Worm (Caenorhabditis elegans): ENCODE measurements around the gene F32G8.3.

The F32G8.3 gene

DNA sequence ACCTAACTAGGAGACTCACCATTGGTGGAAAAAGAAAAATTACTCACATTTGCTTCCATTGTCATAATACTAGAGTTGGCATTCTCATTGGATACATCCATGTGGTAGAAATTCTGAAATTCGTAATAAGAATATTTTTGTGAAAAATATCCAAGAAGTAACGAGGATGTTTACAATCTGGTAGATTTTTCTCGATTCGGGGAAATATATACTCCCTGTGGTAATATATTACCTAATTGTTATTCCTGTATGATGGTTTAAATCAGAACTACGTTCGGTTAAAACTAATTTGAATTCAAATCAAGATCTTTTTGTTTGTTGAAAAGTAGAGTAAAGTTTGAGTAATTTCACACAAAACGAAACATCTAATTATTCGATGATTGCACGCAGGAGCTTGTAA lies 6.2 kb downstream of the F32G8.3 start, which contains the start of gene srd-34:
TSS of gene srd-34 (minus strand) at position 101 of the 400 bp plus-strand sequence.
- TF ChIP-seq zfp-3 (GFP tag; conservative IDR thresholded peaks at IDR 0.05) (no peak), mdt-29 (GFP tag; IDR thresholded peaks at IDR 0.05) (no peak), ceh-82 (tag; optimal IDR thresholded peaks at IDR 0.05) (no peak), unc-130 (GFP tag; optimal IDR thresholded peaks at IDR 0.05) (no peak), zip-2 (tag; optimal IDR thresholded peaks at IDR 0.05) (no peak), nhr-111 (GFP tag; optimal IDR thresholded peaks at IDR 0.05) (no peak), ZK546.5 (tag; optimal IDR thresholded peaks at IDR 0.05) (no peak), dve-1 (tag; optimal IDR thresholded peaks at IDR 0.05; ENCODE audit: insufficient read depth) (no peak), saeg-2 (GFP tag; IDR thresholded peaks at IDR 0.05) (no peak)

DNA sequence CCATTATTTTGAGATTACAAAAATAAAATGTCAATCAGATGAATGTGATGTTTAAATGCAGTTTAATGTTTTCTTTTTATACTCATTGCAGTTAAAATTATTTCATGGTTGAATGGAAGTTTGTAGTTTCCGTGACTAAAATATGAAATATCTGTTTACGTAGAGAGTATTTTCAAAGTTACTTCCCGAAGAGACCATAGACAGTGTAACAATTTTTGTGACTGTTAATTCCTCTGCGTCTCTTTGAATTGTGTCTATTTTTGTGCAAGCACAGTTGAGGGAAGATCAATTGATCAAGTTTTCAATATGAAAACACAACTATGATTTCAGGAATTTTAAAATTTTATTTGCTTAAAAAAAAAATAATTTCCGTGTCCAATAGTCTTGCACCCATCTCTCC lies 8.4 kb downstream of the F32G8.3 start, which contains the start of gene F25D1.5:
TSS of gene F25D1.5 (minus strand) at position 35 of the 400 bp plus-strand sequence.
- TF ChIP-seq nhr-28 (tag; optimal IDR thresholded peaks at IDR 0.05), result peak; percentile 98
- no peak for TF ChIP-seq daf-16 (GFP tag; optimal IDR thresholded peaks at IDR 0.05)
- peak; percentile 90 for TF ChIP-seq daf-16 (tag; optimal IDR thresholded peaks at IDR 0.05)
- TF ChIP-seq lin-29 (GFP tag; IDR thresholded peaks at IDR 0.05), result no peak
- no peak for TF ChIP-seq mxl-3 (GFP tag; optimal IDR thresholded peaks at IDR 0.05)
- TF ChIP-seq rbr-2 (tag; optimal IDR thresholded peaks at IDR 0.05), result no peak
- TF ChIP-seq nhr-111 (GFP tag; optimal IDR thresholded peaks at IDR 0.05), result no peak
- TF ChIP-seq lsy-2 (tag; optimal IDR thresholded peaks at IDR 0.05), result no peak
- TF ChIP-seq nhr-77 (tag; optimal IDR thresholded peaks at IDR 0.05), result peak; percentile 98

DNA sequence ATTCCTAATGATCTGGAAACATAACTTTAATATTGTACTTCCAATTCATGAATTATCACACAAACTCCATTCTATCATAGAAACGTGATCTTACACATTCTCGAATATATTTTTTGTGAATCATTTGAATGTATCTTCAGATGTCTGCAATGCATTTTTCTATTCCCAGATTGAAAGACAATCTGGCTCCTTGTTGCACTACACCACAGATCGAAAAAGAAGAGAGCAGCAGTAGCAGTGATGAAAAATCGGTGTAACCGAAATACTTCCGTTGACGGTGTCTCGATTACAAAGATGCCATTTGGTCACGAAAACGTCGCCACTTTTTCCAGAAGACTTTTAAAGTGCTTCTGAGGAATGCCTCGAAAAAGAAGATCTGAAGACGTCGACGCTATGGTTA lies 15.1 kb downstream of the F32G8.3 start, which contains the start of gene degt-1:
TSS of gene degt-1 (plus strand) at position 301 of the 400 bp plus-strand sequence.
- TF ChIP-seq nhr-111 (GFP tag; optimal IDR thresholded peaks at IDR 0.05), result no peak

DNA sequence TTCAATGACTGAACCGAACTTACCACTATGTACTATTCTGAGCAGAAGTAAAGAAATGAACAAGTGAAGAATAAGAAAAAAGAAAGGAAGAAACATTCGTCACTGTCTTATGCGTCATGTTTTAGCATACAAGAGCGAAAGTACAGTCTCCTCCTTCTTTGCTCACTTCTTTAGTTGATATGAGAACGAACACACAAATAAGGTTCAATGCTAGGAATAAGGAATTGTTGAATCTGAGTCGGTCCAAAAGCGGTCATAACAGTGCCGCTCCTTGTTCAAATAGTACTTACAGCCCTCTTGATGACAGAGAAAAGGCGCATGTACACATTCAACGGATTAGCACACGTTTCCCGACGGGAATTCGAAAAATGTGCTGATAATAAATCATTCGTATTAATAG lies 16.0 kb downstream of the F32G8.3 start, which contains the start of gene F25D1.8:
TSS of gene F25D1.8 (plus strand) at position 301 of the 400 bp plus-strand sequence.
- TF ChIP-seq Y5F2A.4 (GFP tag; optimal IDR thresholded peaks at IDR 0.05) (no peak), tra-1 (GFP tag; IDR thresholded peaks at IDR 0.05) (no peak), ceh-32 (tag; optimal IDR thresholded peaks at IDR 0.05; ENCODE audit: poor library complexity) (no peak), rbr-2 (tag; optimal IDR thresholded peaks at IDR 0.05) (no peak), nhr-76 (tag; optimal IDR thresholded peaks at IDR 0.05) (no peak), pha-4 (GFP tag; IDR thresholded peaks at IDR 0.05) (no peak), pha-4 (tag; optimal IDR thresholded peaks at IDR 0.05) (no peak), dmd-6 (GFP tag; IDR thresholded peaks at IDR 0.05) (no peak), lir-3 (tag; optimal IDR thresholded peaks at IDR 0.05) (no peak), dmd-8 (GFP tag; IDR thresholded peaks at IDR 0.05) (no peak), F10B5.3 (tag; optimal IDR thresholded peaks at IDR 0.05) (no peak), vab-7 (GFP tag; IDR thresholded peaks at IDR 0.05) (no peak), zfp-3 (GFP tag; conservative IDR thresholded peaks at IDR 0.05) (no peak), Y48G9A.11 (GFP tag; IDR thresholded peaks at IDR 0.05) (no peak), mep-1 (tag; optimal IDR thresholded peaks at IDR 0.05) (no peak), daf-19 (GFP tag; conservative IDR thresholded peaks at IDR 0.05) (no peak), nhr-25 (tag; optimal IDR thresholded peaks at IDR 0.05; ENCODE audit: borderline replicate concordance, insufficient read depth) (no peak)

DNA sequence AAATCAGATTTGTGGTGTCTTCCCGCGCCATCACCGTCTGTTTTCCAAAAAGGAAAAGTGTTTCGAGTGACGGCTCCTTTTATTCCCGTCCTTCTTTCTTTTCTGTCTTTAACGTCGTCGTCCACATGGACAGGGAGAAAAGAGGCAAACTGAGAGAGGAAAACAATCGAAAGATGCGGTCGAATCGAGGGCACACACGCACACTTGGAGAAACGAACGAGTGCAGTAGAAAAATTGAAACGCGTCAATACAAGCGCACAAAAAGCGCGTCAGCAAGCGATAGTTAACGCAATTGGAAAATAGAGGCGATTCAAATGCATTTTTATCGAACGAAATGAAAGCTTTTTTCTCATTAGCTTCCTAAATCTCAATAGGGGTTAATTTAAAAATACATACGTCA lies 18.3 kb downstream of the F32G8.3 start:
- no peak for TF ChIP-seq zfp-3 (GFP tag; conservative IDR thresholded peaks at IDR 0.05)
- peak; percentile 75 to 93 for TF ChIP-seq lsy-2 (tag; optimal IDR thresholded peaks at IDR 0.05)
- TF ChIP-seq nhr-48 (tag; optimal IDR thresholded peaks at IDR 0.05), result peak; percentile 83
- TF ChIP-seq daf-19 (GFP tag; conservative IDR thresholded peaks at IDR 0.05), result peak; percentile 86
- peak; percentile 33; the same call in 1 of the 2 replicates for TF ChIP-seq php-3 (GFP tag; IDR thresholded peaks at IDR 0.05)
- no peak for TF ChIP-seq lin-39 (tag; optimal IDR thresholded peaks at IDR 0.05)
- TF ChIP-seq nhr-10 (tag; optimal IDR thresholded peaks at IDR 0.05), result no peak
- no peak for TF ChIP-seq pqm-1 (tag; optimal IDR thresholded peaks at IDR 0.05)
- peak; percentile 47 to 81 for TF ChIP-seq hif-1 (tag; optimal IDR thresholded peaks at IDR 0.05)
- peak; percentile 66; the same call in 1 of the 2 replicates for TF ChIP-seq egl-43 (GFP tag; IDR thresholded peaks at IDR 0.05)
- peak; percentile 59 for TF ChIP-seq spr-1 (tag; optimal IDR thresholded peaks at IDR 0.05)
- no peak for TF ChIP-seq F44E2.7 (GFP tag; IDR thresholded peaks at IDR 0.05)
- no peak for TF ChIP-seq Y5F2A.4 (GFP tag; optimal IDR thresholded peaks at IDR 0.05)
- TF ChIP-seq skn-1 (tag; optimal IDR thresholded peaks at IDR 0.05), result no peak
- peak; percentile 85 for TF ChIP-seq ztf-7 (tag; optimal IDR thresholded peaks at IDR 0.05)
- peak; percentile 83 for TF ChIP-seq ama-1 (optimal IDR thresholded peaks at IDR 0.05)
- no peak for TF ChIP-seq lir-3 (tag; optimal IDR thresholded peaks at IDR 0.05)
- peak; percentile 31; the same call in 1 of the 2 replicates for TF ChIP-seq D1046.2 (GFP tag; IDR thresholded peaks at IDR 0.05)
